Worm (Caenorhabditis elegans) whole organism, midembryonic: Measurements from ENCODE around the gene cdl-1.

Source experiments
- T22C8.4 ChIP-seq: fragments of 200-800 bp; sonication (Bioruptor generic); IDR thresholded peaks from 2 replicates; pipeline ENCODE4 v1.3.6; 2022; ENCODE audit warnings: missing genetic modification characterization, missing compliant biosample characterization
- cog-1 ChIP-seq: sonication (generic microtip); optimal IDR thresholded peaks from 2 replicates; lab custom pipeline; 2016; ENCODE audit warnings: missing genetic modification characterization, missing compliant biosample characterization
- flt-1 ChIP-seq: fragments of 200-800 bp; sonication (Bioruptor generic); IDR thresholded peaks from 2 replicates; pipeline ENCODE4 v1.3.6; 2022; ENCODE audit warnings: missing genetic modification characterization, missing compliant biosample characterization
- klf-2 ChIP-seq: fragments of 200-800 bp; sonication (Bioruptor generic); conservative IDR thresholded peaks from 2 replicates; pipeline ENCODE4 v1.3.6; 2022; ENCODE audit warnings: missing genetic modification reagents, missing genetic modification characterization, missing compliant biosample characterization
- med-1 ChIP-seq: sonication (generic microtip); optimal IDR thresholded peaks from 2 replicates; lab custom pipeline; 2017; ENCODE audit warnings: missing genetic modification characterization, mild to moderate bottlenecking, missing compliant biosample characterization, antibody characterized with exemption, missing genetic modification reagents; ENCODE audit not compliant: insufficient read depth
- tab-1 ChIP-seq: fragments of 200-800 bp; sonication (Bioruptor generic); IDR thresholded peaks from 2 replicates; pipeline ENCODE4 v1.3.6; 2022; ENCODE audit warnings: missing genetic modification characterization, missing compliant biosample characterization
- ztf-23 ChIP-seq: fragments of 200-800 bp; sonication (Bioruptor generic); IDR thresholded peaks from 2 replicates; pipeline ENCODE4 v1.3.6; 2022; ENCODE audit warnings: missing genetic modification reagents, missing genetic modification characterization, missing compliant biosample characterization

DNA sequence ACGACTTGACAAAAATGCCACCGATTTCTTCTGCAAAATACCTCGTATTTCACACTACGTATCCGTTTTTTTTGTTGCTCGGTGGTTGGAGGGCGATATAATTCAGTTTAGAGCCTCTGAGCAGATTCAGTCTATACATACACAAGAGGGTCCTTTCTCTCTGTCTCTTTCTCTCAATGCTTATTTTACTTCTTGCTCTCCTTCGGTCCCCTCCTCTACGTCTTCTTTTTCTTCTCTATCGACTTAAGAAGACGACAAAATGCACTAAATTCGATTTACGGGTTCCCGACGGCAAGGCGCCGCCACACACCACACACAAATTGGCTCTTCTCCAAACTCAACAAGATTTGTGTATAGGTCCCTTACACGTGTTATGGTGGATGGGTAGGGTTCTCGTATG is 26.3 kb upstream of the cdl-1 start:
- no peak for TF ChIP-seq flt-1 (GFP tag; lab: Robert Waterston, UW)
- no peak for TF ChIP-seq tab-1 (GFP tag; lab: Robert Waterston, UW)
- TF ChIP-seq ztf-23 (GFP tag; lab: Robert Waterston, UW): no peak
- no peak for TF ChIP-seq cog-1 (tag; lab: Kevin White, UChicago)
- TF ChIP-seq med-1 (GFP tag; lab: Kevin White, UChicago): no peak
- TF ChIP-seq klf-2 (GFP tag; lab: Robert Waterston, UW): no peak
- no peak for TF ChIP-seq T22C8.4
